Fruit fly (Drosophila melanogaster) whole organism: ENCODE results near the gene CG32264.

ENCODE experiments used
- CG8478 ChIP-seq: fragments of >200 bp; optimal IDR thresholded peaks from 2 replicates; lab custom pipeline; 2018; ENCODE audit warnings: inconsistent platforms
- pan ChIP-seq: fragments of >200 bp; optimal IDR thresholded peaks from 2 replicates; lab custom pipeline; 2017

- TF ChIP-seq pan (lab: Kevin White, UChicago) (no peak), CG8478 (lab: Kevin White, UChicago) (no peak)
Measured at dm6 chr3L:3753636-3754035, 52.6 kb downstream of the CG32264 start.
